Worm (Caenorhabditis elegans) whole organism, young adult: Measurements from ENCODE around the gene srb-13.

Experiments
- C06A6.2 ChIP-seq: fragments of 200-800 bp; sonication (Bioruptor generic); conservative IDR thresholded peaks from 2 replicates; pipeline ENCODE4 v1.3.6; 2022; ENCODE audit warnings: missing genetic modification characterization, missing compliant biosample characterization
- F49E8.2 ChIP-seq: sonication (generic microtip); optimal IDR thresholded peaks from 3 replicates; lab custom pipeline; 2017; ENCODE audit warnings: missing genetic modification characterization, mild to moderate bottlenecking, missing compliant biosample characterization, antibody characterized with exemption, moderate library complexity; ENCODE audit not compliant: insufficient read depth
- K11D2.4 ChIP-seq: fragments of 200-800 bp; sonication (Bioruptor generic); IDR thresholded peaks from 2 replicates; pipeline ENCODE4 v1.3.6; 2022; ENCODE audit warnings: missing genetic modification reagents, missing genetic modification characterization, missing compliant biosample characterization
- K12H6.12 ChIP-seq: fragments of 200-800 bp; sonication (Bioruptor generic); optimal IDR thresholded peaks from 2 replicates; lab custom pipeline; 2018; ENCODE audit warnings: mild to moderate bottlenecking, missing genetic modification characterization, missing compliant biosample characterization
- T07F8.4 ChIP-seq: sonication (generic microtip); optimal IDR thresholded peaks from 2 replicates; lab custom pipeline; 2016; ENCODE audit warnings: mild to moderate bottlenecking, missing genetic modification characterization, moderate library complexity, missing compliant biosample characterization
- Y53F4B.3 ChIP-seq: fragments of 200-800 bp; sonication (Bioruptor generic); IDR thresholded peaks from 2 replicates; pipeline ENCODE4 v1.3.6; 2022; ENCODE audit warnings: missing genetic modification reagents, missing genetic modification characterization, missing compliant biosample characterization
- Y53G8AR.9 ChIP-seq: fragments of 200-800 bp; sonication (Bioruptor generic); conservative IDR thresholded peaks from 2 replicates; pipeline ENCODE4 v1.3.6; 2022; ENCODE audit warnings: missing genetic modification reagents, missing genetic modification characterization, missing compliant biosample characterization
- Y56A3A.18 ChIP-seq: fragments of 200-800 bp; sonication (Bioruptor generic); IDR thresholded peaks from 2 replicates; pipeline ENCODE4 v1.3.6; 2022; ENCODE audit warnings: missing genetic modification reagents, missing genetic modification characterization, missing compliant biosample characterization
- atf-7 ChIP-seq: sonication (generic microtip); optimal IDR thresholded peaks from 2 replicates; lab custom pipeline; 2017; ENCODE audit warnings: mild to moderate bottlenecking, missing genetic modification characterization, missing compliant biosample characterization
- attf-6 ChIP-seq: fragments of 200-800 bp; sonication (Bioruptor generic); IDR thresholded peaks from 2 replicates; pipeline ENCODE4 v1.3.6; 2022; ENCODE audit warnings: missing genetic modification reagents, missing genetic modification characterization, missing compliant biosample characterization
- bed-1 ChIP-seq: fragments of 200-800 bp; sonication (Bioruptor generic); IDR thresholded peaks from 2 replicates; pipeline ENCODE4 v1.3.6; 2022; ENCODE audit warnings: missing genetic modification reagents, missing genetic modification characterization, missing compliant biosample characterization
- cebp-1 ChIP-seq, 2 experiments: fragments of 200-800 bp in 1 of 2; sonication (Bioruptor generic) in 1 of 2; sonication (generic microtip) in 1 of 2; IDR thresholded peaks in 1 of 2; optimal IDR thresholded peaks in 1 of 2; 2 replicates each; pipeline versions ENCODE4 v1.3.6 to Lab custom; 2017 to 2022; ENCODE audit warnings: missing compliant biosample characterization in 2 of 2, missing genetic modification characterization in 2 of 2, mild to moderate bottlenecking in 1 of 2, missing genetic modification reagents in 1 of 2, moderate library complexity in 1 of 2
- ceh-27 ChIP-seq: fragments of 200-800 bp; sonication (Bioruptor generic); optimal IDR thresholded peaks from 2 replicates; lab custom pipeline; 2018; ENCODE audit warnings: mild to moderate bottlenecking, missing genetic modification characterization, moderate library complexity, missing compliant biosample characterization
- chd-7 ChIP-seq: sonication (generic microtip); optimal IDR thresholded peaks from 2 replicates; lab custom pipeline; 2016; ENCODE audit warnings: mild to moderate bottlenecking, missing genetic modification characterization, moderate library complexity, missing compliant biosample characterization
- dpl-1 ChIP-seq: fragments of 150-350 bp; optimal IDR thresholded peaks from 2 replicates; lab custom pipeline; 2014; ENCODE audit warnings: missing biosample characterization, missing genetic modification reagents, missing genetic modification characterization
- egl-44 ChIP-seq: fragments of 200-800 bp; sonication (Bioruptor generic); IDR thresholded peaks from 2 replicates; pipeline ENCODE4 v1.3.6; 2022; ENCODE audit warnings: missing genetic modification reagents, missing genetic modification characterization, missing compliant biosample characterization
- him-1 ChIP-seq: sonication (generic microtip); optimal IDR thresholded peaks from 2 replicates; lab custom pipeline; 2016; ENCODE audit warnings: missing genotype, missing genetic modification reagents, missing genetic modification characterization, missing compliant biosample characterization
- hmg-1.2 ChIP-seq: fragments of 200-800 bp; sonication (Bioruptor generic); IDR thresholded peaks from 2 replicates; pipeline ENCODE4 v1.3.6; 2022; ENCODE audit warnings: missing genetic modification reagents, missing genetic modification characterization, missing compliant biosample characterization
- let-526 ChIP-seq: fragments of 200-800 bp; sonication (Bioruptor generic); IDR thresholded peaks from 2 replicates; pipeline ENCODE4 v1.3.6; 2022; ENCODE audit warnings: missing genetic modification reagents, missing genetic modification characterization, missing compliant biosample characterization
- let-607 ChIP-seq, 2 experiments: fragments of 200-800 bp in 1 of 2; sonication (Bioruptor generic) in 1 of 2; sonication (generic microtip) in 1 of 2; optimal IDR thresholded peaks; 2 replicates each; lab custom pipeline; 2016 to 2018; ENCODE audit warnings: mild to moderate bottlenecking in 2 of 2, missing compliant biosample characterization in 2 of 2, missing genetic modification characterization in 2 of 2, moderate library complexity in 2 of 2, missing genotype in 1 of 2
- lin-26 ChIP-seq: fragments of 200-800 bp; sonication (Bioruptor generic); IDR thresholded peaks from 2 replicates; pipeline ENCODE4 v1.3.6; 2022; ENCODE audit warnings: missing genetic modification reagents, missing genetic modification characterization, missing compliant biosample characterization
- lin-40 ChIP-seq: sonication (generic microtip); optimal IDR thresholded peaks from 2 replicates; lab custom pipeline; 2016; ENCODE audit warnings: missing genetic modification characterization, mild to moderate bottlenecking, missing compliant biosample characterization, missing genotype, missing genetic modification reagents
- lir-1 ChIP-seq: fragments of 200-800 bp; sonication (Bioruptor generic); conservative IDR thresholded peaks from 2 replicates; pipeline ENCODE4 v1.3.6; 2022; ENCODE audit warnings: missing genetic modification reagents, missing genetic modification characterization, missing compliant biosample characterization
- lsy-27 ChIP-seq: sonication (generic microtip); optimal IDR thresholded peaks from 2 replicates; lab custom pipeline; 2017; ENCODE audit warnings: missing genetic modification characterization, mild to moderate bottlenecking, missing compliant biosample characterization, antibody characterized with exemption, missing genotype, borderline replicate concordance; ENCODE audit not compliant: insufficient read depth
- madf-10 ChIP-seq: sonication (generic microtip); optimal IDR thresholded peaks from 2 replicates; lab custom pipeline; 2016; ENCODE audit warnings: mild to moderate bottlenecking, missing genetic modification characterization, missing compliant biosample characterization
- mxl-1 ChIP-seq: sonication (generic microtip); optimal IDR thresholded peaks from 2 replicates; lab custom pipeline; 2016; ENCODE audit warnings: missing genetic modification characterization, missing compliant biosample characterization
- nfya-2 ChIP-seq: fragments of 200-800 bp; sonication (Bioruptor generic); IDR thresholded peaks from 2 replicates; pipeline ENCODE4 v1.3.6; 2022; ENCODE audit warnings: missing genetic modification reagents, missing genetic modification characterization, missing compliant biosample characterization
- nhr-80 ChIP-seq: sonication (generic microtip); optimal IDR thresholded peaks from 2 replicates; lab custom pipeline; 2016; ENCODE audit warnings: missing genetic modification characterization, missing compliant biosample characterization
- nhr-90 ChIP-seq: sonication (generic microtip); optimal IDR thresholded peaks from 2 replicates; lab custom pipeline; 2016; ENCODE audit warnings: missing genotype, mild to moderate bottlenecking, missing genetic modification characterization, missing compliant biosample characterization
- pbrm-1 ChIP-seq: fragments of 200-800 bp; sonication (Bioruptor generic); IDR thresholded peaks from 2 replicates; pipeline ENCODE4 v1.3.6; 2022; ENCODE audit warnings: missing genetic modification reagents, missing genetic modification characterization, missing compliant biosample characterization
- repo-1 ChIP-seq: sonication (generic microtip); optimal IDR thresholded peaks from 2 replicates; lab custom pipeline; 2017; ENCODE audit warnings: mild to moderate bottlenecking, missing genetic modification characterization, missing compliant biosample characterization
- sdz-38 ChIP-seq: sonication (generic microtip); optimal IDR thresholded peaks from 2 replicates; lab custom pipeline; 2016; ENCODE audit warnings: missing genotype, missing genetic modification characterization, missing compliant biosample characterization
- snpc-4 ChIP-seq, 5 experiments: fragments of 150-350 bp in 1 of 5; sonication (generic microtip) in 4 of 5; optimal IDR thresholded peaks; 2 replicates each; lab custom pipeline; 2014 to 2018; ENCODE audit warnings: missing genetic modification characterization in 5 of 5, missing biosample characterization in 3 of 5, antibody characterized with exemption in 2 of 5, mild to moderate bottlenecking in 2 of 5, missing compliant biosample characterization in 2 of 5, missing genotype in 2 of 5, moderate library complexity in 2 of 5, missing genetic modification reagents in 1 of 5
- tbp1 ChIP-seq: fragments of 200-800 bp; sonication (Bioruptor generic); optimal IDR thresholded peaks from 2 replicates; lab custom pipeline; 2018; ENCODE audit warnings: mild to moderate bottlenecking, missing genetic modification characterization, missing compliant biosample characterization
- tbx-9 ChIP-seq: sonication (generic microtip); optimal IDR thresholded peaks from 2 replicates; lab custom pipeline; 2016; ENCODE audit warnings: borderline replicate concordance, missing genetic modification characterization, inconsistent platforms, missing compliant biosample characterization
- zfh-2 ChIP-seq: fragments of 200-800 bp; sonication (Bioruptor generic); conservative IDR thresholded peaks from 2 replicates; pipeline ENCODE4 v1.3.6; 2022; ENCODE audit warnings: missing genetic modification reagents, missing genetic modification characterization, missing compliant biosample characterization
- ztf-18 ChIP-seq: sonication (generic microtip); optimal IDR thresholded peaks from 2 replicates; lab custom pipeline; 2016; ENCODE audit warnings: missing genotype, mild to moderate bottlenecking, missing genetic modification characterization, missing compliant biosample characterization
- ztf-22 ChIP-seq: fragments of 200-800 bp; sonication (Bioruptor generic); optimal IDR thresholded peaks from 2 replicates; lab custom pipeline; 2018; ENCODE audit warnings: mild to moderate bottlenecking, missing genetic modification characterization, moderate library complexity, missing compliant biosample characterization
- ztf-26 ChIP-seq: sonication (generic microtip); optimal IDR thresholded peaks from 2 replicates; lab custom pipeline; 2017; ENCODE audit warnings: missing genetic modification characterization, missing compliant biosample characterization
- ztf-6 ChIP-seq: fragments of 200-800 bp; sonication (Bioruptor generic); IDR thresholded peaks from 2 replicates; pipeline ENCODE4 v1.3.6; 2022; ENCODE audit warnings: missing genetic modification reagents, missing genetic modification characterization, missing compliant biosample characterization

srb-13 gene

ce11 chrII:5184661-5185545 lies 27.5 kb upstream of the srb-13 start:
- TF ChIP-seq cebp-1 (GFP tag; IDR thresholded peaks at IDR 0.05; lab: Robert Waterston, UW) (0 out of 2 replicates have a peak, but pooled peaks have one; percentile 51), cebp-1 (tag; optimal IDR thresholded peaks at IDR 0.05; lab: Kevin White, UChicago) (peak; percentile 30), lsy-27 (tag; lab: Kevin White, UChicago) (no peak), Y56A3A.18 (GFP tag; lab: Robert Waterston, UW) (no peak), ztf-22 (GFP tag; lab: Kevin White, UChicago) (peak; percentile 83), let-607 (tag; optimal IDR thresholded peaks at IDR 0.05; lab: Kevin White, UChicago) (peak in 1 of 2 experiments; percentile 8), tbp1 (GFP tag; lab: Kevin White, UChicago) (peak; percentile 8), nhr-80 (tag; lab: Kevin White, UChicago) (peak; percentile 71), hmg-1.2 (0 out of 2 replicates have a peak, but pooled peaks have one; percentile 9), atf-7 (tag; lab: Kevin White, UChicago) (peak; percentile 77)
- TF ChIP-seq, all 124 proteins: peak for 7

- TF ChIP-seq him-1 (tag; lab: Kevin White, UChicago) (no peak), Y53F4B.3 (GFP tag; lab: Robert Waterston, UW) (no peak), mxl-1 (no peak), Y53G8AR.9 (GFP tag; lab: Robert Waterston, UW) (no peak), lin-40 (tag; lab: Kevin White, UChicago) (no peak), lir-1 (GFP tag; lab: Robert Waterston, UW) (no peak), K11D2.4 (GFP tag; lab: Robert Waterston, UW) (no peak), let-526 (GFP tag; lab: Robert Waterston, UW) (no peak)
These were observed 25.8 kb upstream of the srb-13 start for ce11 chrII:5183207-5183606.

- TF ChIP-seq snpc-4 (GFP tag; optimal IDR thresholded peaks at IDR 0.05; lab: Kevin White, UChicago) = no peak
- TF ChIP-seq snpc-4 (tag; optimal IDR thresholded peaks at IDR 0.05; lab: Kevin White, UChicago) = peak in 3 of 4 experiments; percentile 19 to 56 (median 29)
- TF ChIP-seq ztf-26 = peak; percentile 64
- TF ChIP-seq sdz-38 (tag; lab: Kevin White, UChicago) = no peak
- TF ChIP-seq T07F8.4 (tag; lab: Kevin White, UChicago) = no peak
- TF ChIP-seq F49E8.2 (tag; lab: Kevin White, UChicago) = no peak
- peak; percentile 81; the same call in 1 of the 2 replicates for TF ChIP-seq egl-44 (GFP tag; lab: Robert Waterston, UW)
- TF ChIP-seq K12H6.12 = peak; percentile 52
- no peak for TF ChIP-seq tbx-9 (tag; lab: Kevin White, UChicago)
- TF ChIP-seq ceh-27 (GFP tag; lab: Kevin White, UChicago) = peak; percentile 63
- no peak for TF ChIP-seq dpl-1
- TF ChIP-seq Y56A3A.18 (GFP tag; lab: Robert Waterston, UW) = no peak
- TF ChIP-seq nhr-90 (tag; lab: Kevin White, UChicago) = peak; percentile 60
- TF ChIP-seq zfh-2 (GFP tag; lab: Robert Waterston, UW) = peak; percentile 70
- no peak for TF ChIP-seq ztf-6 (GFP tag; lab: Robert Waterston, UW)
- TF ChIP-seq ztf-18 = peak; percentile 17
- peak; percentile 74 for TF ChIP-seq ztf-22 (GFP tag; lab: Kevin White, UChicago)
- TF ChIP-seq bed-1 (GFP tag; lab: Robert Waterston, UW) = no peak
- peak; percentile 22 for TF ChIP-seq madf-10 (tag; lab: Kevin White, UChicago)
- peak; percentile 80 for TF ChIP-seq let-526 (GFP tag; lab: Robert Waterston, UW)
- no peak for TF ChIP-seq nfya-2
- no peak for TF ChIP-seq attf-6 (GFP tag; lab: Robert Waterston, UW)
- TF ChIP-seq atf-7 (tag; lab: Kevin White, UChicago) = peak; percentile 84
- TF ChIP-seq chd-7 (tag; lab: Kevin White, UChicago) = peak; percentile 64
- TF ChIP-seq repo-1 = peak; percentile 61
- TF ChIP-seq let-607 (tag; optimal IDR thresholded peaks at IDR 0.05; lab: Kevin White, UChicago) = peak; percentile 93 to 94
- TF ChIP-seq C06A6.2 (GFP tag; lab: Robert Waterston, UW) = peak; percentile 59; the same call in 1 of the 2 replicates
- TF ChIP-seq lin-26 = 0 out of 2 replicates have a peak, but pooled peaks have one; percentile 24
- TF ChIP-seq pbrm-1 = peak; percentile 43; the same call in 1 of the 2 replicates
These were observed 25.0 kb upstream of the srb-13 start for ce11 chrII:5182451-5182850.
